Worm (Caenorhabditis elegans) whole organism, L1 larva: ENCODE data around the gene nlp-58.
A peak's percentile ranks its signal among the peaks of the same experiment; 100 is the strongest.

Experiments used
- C04F5.9 ChIP-seq: sonication (generic microtip); optimal IDR thresholded peaks from 2 replicates; lab custom pipeline; 2016; ENCODE audit warnings: missing genetic modification characterization, missing compliant biosample characterization
- C16A3.4 ChIP-seq: fragments of 150-350 bp; optimal IDR thresholded peaks from 2 replicates; lab custom pipeline; 2014; ENCODE audit warnings: missing biosample characterization, missing genetic modification characterization
- C34B4.2 ChIP-seq: sonication (generic microtip); optimal IDR thresholded peaks from 2 replicates; lab custom pipeline; 2017; ENCODE audit warnings: mild to moderate bottlenecking, missing genetic modification characterization, missing compliant biosample characterization
- F16B12.6 ChIP-seq: fragments of 150-350 bp; optimal IDR thresholded peaks from 2 replicates; lab custom pipeline; 2014; ENCODE audit warnings: missing biosample characterization, missing genetic modification characterization
- Y116A8C.19 ChIP-seq: sonication (generic microtip); optimal IDR thresholded peaks from 2 replicates; lab custom pipeline; 2016; ENCODE audit warnings: missing compliant biosample characterization, missing genetic modification characterization, borderline replicate concordance
- aly-2 ChIP-seq: fragments of 150-350 bp; optimal IDR thresholded peaks from 2 replicates; lab custom pipeline; 2014; ENCODE audit warnings: missing biosample characterization, missing genetic modification characterization
- ama-1 ChIP-seq: fragments of 150-350 bp; optimal IDR thresholded peaks from 2 replicates; lab custom pipeline; 2014
- blmp-1 ChIP-seq: fragments of 150-350 bp; optimal IDR thresholded peaks from 2 replicates; lab custom pipeline; 2014; ENCODE audit warnings: missing biosample characterization, missing genetic modification characterization
- ceh-82 ChIP-seq, 3 experiments: fragments of 150-350 bp in 1 of 3; sonication (generic microtip) in 2 of 3; optimal IDR thresholded peaks; 2 replicates each; lab custom pipeline; 2014 to 2017; ENCODE audit warnings: missing biosample characterization in 3 of 3, missing genetic modification characterization in 3 of 3
- ceh-88 ChIP-seq: fragments of 200-800 bp; sonication (Bioruptor generic); IDR thresholded peaks from 2 replicates; pipeline ENCODE4 v1.3.6; 2022; ENCODE audit warnings: missing genetic modification characterization, missing compliant biosample characterization
- ceh-90 ChIP-seq: sonication (generic microtip); optimal IDR thresholded peaks from 2 replicates; lab custom pipeline; 2016; ENCODE audit warnings: missing genetic modification characterization, missing compliant biosample characterization
- dsc-1 ChIP-seq: sonication (generic microtip); optimal IDR thresholded peaks from 2 replicates; lab custom pipeline; 2016; ENCODE audit warnings: mild to moderate bottlenecking, missing genetic modification characterization, missing compliant biosample characterization
- efl-1 ChIP-seq, 4 experiments: fragments of 150-350 bp; optimal IDR thresholded peaks in 3 of 4; peaks in 1 of 4; 1 replicate in 1 of 4; 2 replicates in 3 of 4; lab custom pipeline; 2014; ENCODE audit warnings: missing biosample characterization in 2 of 4, missing genetic modification characterization in 2 of 4, missing genetic modification reagents in 2 of 4
- efl-3 ChIP-seq: fragments of 200-800 bp; sonication (Bioruptor generic); optimal IDR thresholded peaks from 2 replicates; lab custom pipeline; 2018; ENCODE audit warnings: mild to moderate bottlenecking, missing genetic modification characterization, missing compliant biosample characterization
- egl-27 ChIP-seq, 2 experiments: fragments of 150-350 bp in 1 of 2; sonication (generic microtip); optimal IDR thresholded peaks; 3 replicates each; lab custom pipeline; 2017 to 2018; ENCODE audit warnings: missing biosample characterization in 2 of 2, missing genetic modification characterization in 2 of 2, missing genetic modification reagents in 2 of 2
- elt-2 ChIP-seq: sonication (generic microtip); optimal IDR thresholded peaks from 2 replicates; lab custom pipeline; 2016; ENCODE audit warnings: missing genetic modification characterization, mild to moderate bottlenecking, inconsistent platforms, missing compliant biosample characterization, missing genetic modification reagents
- fkh-10 ChIP-seq: sonication (generic microtip); optimal IDR thresholded peaks from 2 replicates; lab custom pipeline; 2017; ENCODE audit warnings: missing biosample characterization, missing genetic modification reagents, missing genetic modification characterization
- fos-1 ChIP-seq: fragments of 150-350 bp; optimal IDR thresholded peaks from 2 replicates; lab custom pipeline; 2014; ENCODE audit warnings: missing biosample characterization, missing genetic modification characterization
- hpl-2 ChIP-seq: fragments of 150-350 bp; optimal IDR thresholded peaks from 2 replicates; lab custom pipeline; 2014; ENCODE audit warnings: missing biosample characterization, missing genetic modification reagents, missing genetic modification characterization
- lin-14 ChIP-seq: fragments of 200-800 bp; sonication (Bioruptor generic); optimal IDR thresholded peaks from 2 replicates; lab custom pipeline; 2018; ENCODE audit warnings: mild to moderate bottlenecking, missing genetic modification characterization, moderate library complexity, missing compliant biosample characterization
- lin-15B ChIP-seq: fragments of 150-350 bp; sonication (generic microtip); optimal IDR thresholded peaks from 3 replicates; lab custom pipeline; 2014; ENCODE audit warnings: missing biosample characterization, missing genetic modification characterization
- lin-35 ChIP-seq, 2 experiments: fragments of 150-350 bp; optimal IDR thresholded peaks; 2 replicates each; lab custom pipeline; 2014; ENCODE audit warnings: missing biosample characterization in 2 of 2, missing genetic modification characterization in 2 of 2, missing genetic modification reagents in 2 of 2
- lir-3 ChIP-seq: sonication (generic microtip); optimal IDR thresholded peaks from 2 replicates; lab custom pipeline; 2016; ENCODE audit warnings: mild to moderate bottlenecking, missing genetic modification characterization, moderate library complexity, missing compliant biosample characterization; ENCODE audit not compliant: poor library complexity
- lsy-2 ChIP-seq, 2 experiments: fragments of 150-350 bp; optimal IDR thresholded peaks; 2 replicates each; lab custom pipeline; 2014; ENCODE audit warnings: missing biosample characterization in 2 of 2, missing genetic modification characterization in 2 of 2
- mdl-1 ChIP-seq, 2 experiments: fragments of 150-350 bp; optimal IDR thresholded peaks; 2 replicates each; lab custom pipeline; 2014 to 2017; ENCODE audit warnings: missing biosample characterization in 2 of 2, missing genetic modification characterization in 2 of 2, inconsistent platforms in 1 of 2
- mep-1 ChIP-seq: fragments of 150-350 bp; optimal IDR thresholded peaks from 2 replicates; lab custom pipeline; 2014; ENCODE audit warnings: missing biosample characterization, missing genetic modification characterization
- nhr-11 ChIP-seq: fragments of 150-350 bp; optimal IDR thresholded peaks from 2 replicates; lab custom pipeline; 2014; ENCODE audit warnings: missing biosample characterization, missing genetic modification characterization
- nhr-47 ChIP-seq: sonication (generic microtip); optimal IDR thresholded peaks from 2 replicates; lab custom pipeline; 2016; ENCODE audit warnings: mild to moderate bottlenecking, missing genetic modification characterization, moderate library complexity, missing compliant biosample characterization
- nhr-77 ChIP-seq: fragments of 150-350 bp; optimal IDR thresholded peaks from 2 replicates; lab custom pipeline; 2014; ENCODE audit warnings: missing biosample characterization, missing genetic modification characterization
- nhr-84 ChIP-seq: sonication (generic microtip); optimal IDR thresholded peaks from 2 replicates; lab custom pipeline; 2017; ENCODE audit warnings: missing biosample characterization, missing genetic modification characterization
- nhr-85 ChIP-seq: sonication (generic microtip); peaks from one replicate; lab custom pipeline; 2016; ENCODE audit warnings: missing genetic modification characterization, inconsistent platforms, missing compliant biosample characterization
- pax-3 ChIP-seq: fragments of 200-800 bp; sonication (Bioruptor generic); optimal IDR thresholded peaks from 2 replicates; lab custom pipeline; 2018; ENCODE audit warnings: mild to moderate bottlenecking, missing genetic modification characterization, moderate library complexity, missing compliant biosample characterization
- rnt-1 ChIP-seq: sonication (generic microtip); optimal IDR thresholded peaks from 2 replicates; lab custom pipeline; 2016; ENCODE audit warnings: mild to moderate bottlenecking, missing genetic modification characterization, moderate library complexity, missing compliant biosample characterization
- skn-1 ChIP-seq: fragments of 150-350 bp; optimal IDR thresholded peaks from 2 replicates; lab custom pipeline; 2014; ENCODE audit warnings: missing biosample characterization, missing genetic modification characterization
- sptf-1 ChIP-seq: fragments of 150-350 bp; optimal IDR thresholded peaks from 2 replicates; lab custom pipeline; 2014; ENCODE audit warnings: missing biosample characterization, missing genetic modification characterization
- unc-130 ChIP-seq: fragments of 150-350 bp; optimal IDR thresholded peaks from 2 replicates; lab custom pipeline; 2017; ENCODE audit warnings: missing biosample characterization, missing genetic modification characterization, inconsistent platforms
- unc-86 ChIP-seq: sonication (generic microtip); optimal IDR thresholded peaks from 2 replicates; lab custom pipeline; 2016; ENCODE audit warnings: missing genetic modification characterization, missing compliant biosample characterization
- vab-15 ChIP-seq: sonication (generic microtip); optimal IDR thresholded peaks from 2 replicates; lab custom pipeline; 2017; ENCODE audit warnings: missing genotype, mild to moderate bottlenecking, missing genetic modification characterization, missing compliant biosample characterization
- ztf-4 ChIP-seq: fragments of 150-350 bp; optimal IDR thresholded peaks from 2 replicates; lab custom pipeline; 2014; ENCODE audit warnings: missing biosample characterization, missing genetic modification characterization

The nlp-58 gene

ce11 chrV:9915021-9915420, 33.7 kb downstream of the nlp-58 start, which contains the start of gene mec-9:
mec-9 (minus strand) TSS chrV:9915121.
- TF ChIP-seq ama-1 (lab: Kevin White, UChicago) = no peak
- no peak for TF ChIP-seq C34B4.2 (tag; lab: Kevin White, UChicago)
- no peak for TF ChIP-seq efl-1 (optimal IDR thresholded peaks at IDR 0.05; lab: Kevin White, UChicago)
- no peak for TF ChIP-seq efl-1 (GFP tag; optimal IDR thresholded peaks at IDR 0.05 in 1 of 2; lab: Kevin White, UChicago)
- no peak for TF ChIP-seq lin-15B (tag; lab: Kevin White, UChicago)
- no peak for TF ChIP-seq Y116A8C.19 (tag; lab: Kevin White, UChicago)
- TF ChIP-seq dsc-1 (tag; lab: Kevin White, UChicago) = no peak
- TF ChIP-seq nhr-85 (tag; lab: Kevin White, UChicago) = no peak
- no peak for TF ChIP-seq skn-1 (tag; lab: Kevin White, UChicago)
- no peak for TF ChIP-seq lin-35 (GFP tag; optimal IDR thresholded peaks at IDR 0.05; lab: Kevin White, UChicago)
- no peak for TF ChIP-seq unc-130 (tag; lab: Kevin White, UChicago)
- no peak for TF ChIP-seq aly-2
- no peak for TF ChIP-seq mdl-1 (tag; optimal IDR thresholded peaks at IDR 0.05; lab: Kevin White, UChicago)
- TF ChIP-seq lir-3 = no peak
- TF ChIP-seq rnt-1 (tag; lab: Kevin White, UChicago) = no peak
- no peak for TF ChIP-seq unc-86
- no peak for TF ChIP-seq nhr-11
- TF ChIP-seq sptf-1 (tag; lab: Kevin White, UChicago) = no peak
- no peak for TF ChIP-seq F16B12.6 (tag; lab: Kevin White, UChicago)
- no peak for TF ChIP-seq fos-1
- no peak for TF ChIP-seq blmp-1 (tag; lab: Kevin White, UChicago)

ce11 chrV:9913863-9914262, 34.9 kb downstream of the nlp-58 start, which contains the start of gene fipr-10:
fipr-10 (plus strand) TSS chrV:9914163.
- TF ChIP-seq efl-3 (GFP tag; lab: Kevin White, UChicago) (no peak), ceh-90 (tag; lab: Kevin White, UChicago) (no peak), fos-1 (no peak), efl-1 (optimal IDR thresholded peaks at IDR 0.05; lab: Kevin White, UChicago) (no peak), efl-1 (GFP tag; optimal IDR thresholded peaks at IDR 0.05 in 1 of 2; lab: Kevin White, UChicago) (no peak), nhr-77 (tag; lab: Kevin White, UChicago) (no peak), lsy-2 (tag; optimal IDR thresholded peaks at IDR 0.05; lab: Kevin White, UChicago) (no peak), fkh-10 (no peak), ceh-82 (tag; optimal IDR thresholded peaks at IDR 0.05; lab: Kevin White, UChicago) (no peak), nhr-84 (tag; lab: Kevin White, UChicago) (no peak), aly-2 (no peak), egl-27 (tag; optimal IDR thresholded peaks at IDR 0.05; lab: Kevin White, UChicago) (no peak), elt-2 (tag; lab: Kevin White, UChicago) (no peak), mep-1 (tag; lab: Kevin White, UChicago) (no peak), ztf-4 (tag; lab: Kevin White, UChicago) (no peak), unc-130 (tag; lab: Kevin White, UChicago) (no peak), hpl-2 (GFP tag; lab: Kevin White, UChicago) (no peak), vab-15 (no peak), pax-3 (tag; lab: Kevin White, UChicago) (no peak), nhr-47 (tag; lab: Kevin White, UChicago) (no peak)
- TF ChIP-seq, all 84 proteins: peak for 0

ce11 chrV:9911165-9911564, 37.6 kb downstream of the nlp-58 start:
- TF ChIP-seq lin-14 (GFP tag; lab: Kevin White, UChicago) (peak; percentile 70), C16A3.4 (tag; lab: Kevin White, UChicago) (no peak)

- no peak for TF ChIP-seq ceh-90 (tag; lab: Kevin White, UChicago)
- no peak for TF ChIP-seq ama-1 (lab: Kevin White, UChicago)
- TF ChIP-seq C04F5.9 (tag; lab: Kevin White, UChicago) = no peak
- no peak for TF ChIP-seq ceh-88
These were observed 39.1 kb downstream of the nlp-58 start for ce11 chrV:9909624-9910023.
